Worm (Caenorhabditis elegans): ENCODE data around the gene lgc-32.

Gene lgc-32

DNA sequence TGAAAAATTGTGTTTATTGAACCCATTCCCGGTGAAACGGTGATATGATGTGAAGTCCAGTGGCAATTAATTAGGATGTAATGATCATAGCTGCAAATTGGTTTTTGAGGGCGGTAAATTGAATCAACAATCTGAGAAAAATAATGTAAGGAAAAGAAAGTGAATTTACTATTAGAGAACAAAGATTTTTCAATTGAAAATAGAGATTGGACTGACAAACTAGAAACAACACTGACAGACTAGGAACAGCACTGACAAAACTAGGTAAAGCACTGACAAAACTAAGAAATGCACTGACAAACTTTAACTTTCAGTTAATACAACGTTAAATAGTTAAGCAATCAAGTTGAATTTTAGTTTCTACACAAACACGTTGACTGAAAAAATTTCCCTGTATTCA is 54.0 kb downstream of the lgc-32 start, which contains the start of gene sli-1:
Gene sli-1, minus strand, starts transcription at position 101 of the 400 bp plus-strand sequence.
- TF ChIP-seq elt-3 (tag; optimal IDR thresholded peaks at IDR 0.05) (no peak), lin-13 (GFP tag; optimal IDR thresholded peaks at IDR 0.05) (no peak), ceh-82 (tag; optimal IDR thresholded peaks at IDR 0.05) (no peak), ztf-11 (tag; optimal IDR thresholded peaks at IDR 0.05) (no peak), ama-1 (optimal IDR thresholded peaks at IDR 0.05) (no peak), F13H6.1 (tag; optimal IDR thresholded peaks at IDR 0.05) (no peak), C34F6.9 (tag; optimal IDR thresholded peaks at IDR 0.05) (no peak), sma-9 (GFP tag; optimal IDR thresholded peaks at IDR 0.05) (no peak), sma-9 (tag; optimal IDR thresholded peaks at IDR 0.05) (no peak), ceh-16 (tag; optimal IDR thresholded peaks at IDR 0.05) (no peak), aly-2 (tag; optimal IDR thresholded peaks at IDR 0.05) (no peak), Y55F3AM.14 (GFP tag; optimal IDR thresholded peaks at IDR 0.05) (no peak), crh-2 (tag; optimal IDR thresholded peaks at IDR 0.05) (no peak)
